Worm (Caenorhabditis elegans): Measurements from ENCODE around the gene acs-19.

- no peak for TF ChIP-seq unc-86 (tag; optimal IDR thresholded peaks at IDR 0.05)
- TF ChIP-seq K02D7.2 (tag; optimal IDR thresholded peaks at IDR 0.05): no peak
- no peak for TF ChIP-seq unc-55 (GFP tag; optimal IDR thresholded peaks at IDR 0.05)
- TF ChIP-seq nhr-11 (tag; optimal IDR thresholded peaks at IDR 0.05): no peak
- no peak for TF ChIP-seq nhr-232 (tag; optimal IDR thresholded peaks at IDR 0.05)
- TF ChIP-seq hlh-30 (tag; optimal IDR thresholded peaks at IDR 0.05; ENCODE audit: insufficient read depth): no peak
- no peak for TF ChIP-seq pqm-1 (tag; optimal IDR thresholded peaks at IDR 0.05)
- no peak for TF ChIP-seq odd-2 (tag; optimal IDR thresholded peaks at IDR 0.05)
- no peak for TF ChIP-seq tbx-7 (tag; optimal IDR thresholded peaks at IDR 0.05)
- TF ChIP-seq ama-1 (optimal IDR thresholded peaks at IDR 0.05): no peak
These were observed 24.7 kb upstream of the acs-19 start, which contains the start of gene cyp-25A3 for ce11 chrIII:3839635-3840034.
